Fruit fly (Drosophila melanogaster): ENCODE data around the gene Amnionless.

Amnionless gene

DNA sequence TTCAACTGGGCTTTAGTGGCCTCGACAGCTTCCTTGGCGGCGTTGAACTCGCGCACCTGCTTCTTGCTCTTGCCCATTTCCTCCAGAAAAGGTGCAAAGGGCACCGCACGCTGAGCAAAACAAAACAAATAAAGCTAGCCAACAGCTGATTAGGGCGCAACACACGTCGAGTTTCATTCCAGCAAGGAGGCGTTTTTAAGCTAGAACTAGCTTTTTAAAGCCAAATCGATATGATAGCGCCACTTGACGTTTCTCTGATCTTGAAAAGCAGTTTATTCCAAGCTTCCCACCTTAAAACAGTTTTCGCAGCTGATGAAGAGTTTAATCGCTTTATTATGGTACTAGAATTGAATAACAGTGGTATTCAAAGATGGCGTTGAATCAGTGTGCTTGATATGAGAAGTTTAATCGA is 5.9 kb downstream of the Amnionless start, which contains the start of gene CG11601 (continued):
- TF ChIP-seq Sry-β (GFP tag; optimal IDR thresholded peaks at IDR 0.05) (peak; percentile 88), Lpt (GFP tag; optimal IDR thresholded peaks at IDR 0.05) (no peak), CG1603 (tag; optimal IDR thresholded peaks at IDR 0.05) (peak; percentile 62), CG9797 (GFP tag; optimal IDR thresholded peaks at IDR 0.05) (peak; percentile 14), Ssrp (tag; optimal IDR thresholded peaks at IDR 0.05) (peak; percentile 11), ssp (GFP tag; IDR thresholded peaks at IDR 0.05) (peak; percentile 83), ara (GFP tag; IDR thresholded peaks at IDR 0.05) (0 out of 2 replicates have a peak, but pooled peaks have one; percentile 5), CG11456 (GFP tag; IDR thresholded peaks at IDR 0.05) (peak; percentile 53; the same call in 1 of the 3 replicates), Hmr (GFP tag; optimal IDR thresholded peaks at IDR 0.05) (peak; percentile 31), nerfin-1 (tag; optimal IDR thresholded peaks at IDR 0.05) (peak; percentile 10), chn (GFP tag; optimal IDR thresholded peaks at IDR 0.05) (peak; percentile 19), ems (GFP tag; optimal IDR thresholded peaks at IDR 0.05) (no peak), CG4820 (GFP tag; optimal IDR thresholded peaks at IDR 0.05) (peak; percentile 26), D19B (GFP tag; optimal IDR thresholded peaks at IDR 0.05) (no peak), trem (tag; optimal IDR thresholded peaks at IDR 0.05) (peak; percentile 8), dysf (GFP tag; IDR thresholded peaks at IDR 0.05) (peak; percentile 60), Dbx (GFP tag; IDR thresholded peaks at IDR 0.05) (peak; percentile 62; the same call in 2 of the 3 replicates), lola (GFP tag; optimal IDR thresholded peaks at IDR 0.05) (peak in 1 of 3 experiments; percentile 24), Meics (GFP tag; optimal IDR thresholded peaks at IDR 0.05) (no peak), Dref (GFP tag; IDR thresholded peaks at IDR 0.05) (peak; percentile 52), Hr51 (GFP tag; optimal IDR thresholded peaks at IDR 0.05) (peak in 1 of 2 experiments; percentile 9), CG10543 (GFP tag; optimal IDR thresholded peaks at IDR 0.05) (peak; percentile 31), CG16863 (GFP tag; optimal IDR thresholded peaks at IDR 0.05) (peak; percentile 15), CG10209 (GFP tag; optimal IDR thresholded peaks at IDR 0.05) (peak; percentile 7), CG13894 (tag; optimal IDR thresholded peaks at IDR 0.05) (peak; percentile 56), sd (tag; optimal IDR thresholded peaks at IDR 0.05) (no peak), MBD-R2 (GFP tag; IDR thresholded peaks at IDR 0.05) (peak; percentile 89), vvl (GFP tag; IDR thresholded peaks at IDR 0.05) (peak; percentile 72), CG12391 (tag; optimal IDR thresholded peaks at IDR 0.05) (peak; percentile 36), CG13775 (GFP tag; optimal IDR thresholded peaks at IDR 0.05) (peak; percentile 38), dmrt11E (tag; optimal IDR thresholded peaks at IDR 0.05) (peak; percentile 1), bcd (GFP tag; optimal IDR thresholded peaks at IDR 0.05) (peak; percentile 46), CG3163 (GFP tag; optimal IDR thresholded peaks at IDR 0.05) (no peak), CG3847 (GFP tag; IDR thresholded peaks at IDR 0.05) (peak; percentile 43; the same call in 1 of the 2 replicates), jing (GFP tag; optimal IDR thresholded peaks at IDR 0.05) (no peak), zfh2 (GFP tag; optimal IDR thresholded peaks at IDR 0.05) (peak; percentile 65), Myb (GFP tag; optimal IDR thresholded peaks at IDR 0.05) (peak; percentile 58), CG14441 (GFP tag; IDR thresholded peaks at IDR 0.05) (0 out of 2 replicates have a peak, but pooled peaks have one; percentile 26), zfh1 (GFP tag; IDR thresholded peaks at IDR 0.05) (0 out of 3 replicates have a peak, but pooled peaks have one; percentile 44), NC2β (GFP tag; optimal IDR thresholded peaks at IDR 0.05) (peak; percentile 37), CG17359 (tag; optimal IDR thresholded peaks at IDR 0.05) (peak; percentile 20), rib (GFP tag; IDR thresholded peaks at IDR 0.05) (no peak), HLH4C (GFP tag; IDR thresholded peaks at IDR 0.05; ENCODE audit: partially characterized antibody) (peak; percentile 51; the same call in 2 of the 3 replicates), MESR4 (GFP tag; optimal IDR thresholded peaks at IDR 0.05) (peak; percentile 30), dati (GFP tag; IDR thresholded peaks at IDR 0.05) (no peak), seq (GFP tag; IDR thresholded peaks at IDR 0.05) (no peak), CG17802 (tag; optimal IDR thresholded peaks at IDR 0.05) (peak; percentile 15), stc (GFP tag; IDR thresholded peaks at IDR 0.05) (peak; percentile 30; the same call in 1 of the 2 replicates), Ets65A (GFP tag) (peak; percentile 80), CG8290 (GFP tag; optimal IDR thresholded peaks at IDR 0.05) (no peak), CG8290 (tag; optimal IDR thresholded peaks at IDR 0.05) (peak in 1 of 2 experiments; percentile 64)
